Worm (Caenorhabditis elegans): ENCODE data around the gene nas-9.

Gene nas-9

ce11 chrV:4787836-4788235 lies 52.0 kb downstream of the nas-9 start:
- TF ChIP-seq hlh-13 (GFP tag; optimal IDR thresholded peaks at IDR 0.05) = no peak
- no peak for TF ChIP-seq ceh-22 (tag; optimal IDR thresholded peaks at IDR 0.05)
- no peak for TF ChIP-seq ref-2 (tag; optimal IDR thresholded peaks at IDR 0.05)
- no peak for TF ChIP-seq unc-3 (GFP tag; conservative IDR thresholded peaks at IDR 0.05)
- TF ChIP-seq unc-3 (tag; optimal IDR thresholded peaks at IDR 0.05) = no peak
- TF ChIP-seq fkh-10 (GFP tag; optimal IDR thresholded peaks at IDR 0.05) = no peak
- no peak for TF ChIP-seq nhr-11 (tag; optimal IDR thresholded peaks at IDR 0.05)
- no peak for TF ChIP-seq zip-5 (tag; optimal IDR thresholded peaks at IDR 0.05)

ce11 chrV:4787166-4787565 lies 52.6 kb downstream of the nas-9 start, which contains the start of gene R02F11.9:
TSS of gene R02F11.9 (plus strand) at chrV:4787466.
- TF ChIP-seq unc-86 (tag; optimal IDR thresholded peaks at IDR 0.05) = no peak
- no peak for TF ChIP-seq ceh-30 (tag; optimal IDR thresholded peaks at IDR 0.05)
- no peak for TF ChIP-seq rnt-1 (tag; optimal IDR thresholded peaks at IDR 0.05)
- TF ChIP-seq dve-1 (tag; optimal IDR thresholded peaks at IDR 0.05) = no peak
- TF ChIP-seq tbx-7 (tag; optimal IDR thresholded peaks at IDR 0.05) = no peak
- TF ChIP-seq syd-9 (tag; optimal IDR thresholded peaks at IDR 0.05) = no peak
- no peak for TF ChIP-seq npax-4 (tag; optimal IDR thresholded peaks at IDR 0.05)
- no peak for TF ChIP-seq ahr-1 (tag; optimal IDR thresholded peaks at IDR 0.05)
- no peak for TF ChIP-seq ceh-14 (tag; optimal IDR thresholded peaks at IDR 0.05)
- TF ChIP-seq zip-5 (tag; optimal IDR thresholded peaks at IDR 0.05) = no peak
- TF ChIP-seq K02D7.2 (tag; optimal IDR thresholded peaks at IDR 0.05) = no peak
- TF ChIP-seq fkh-6 (tag; optimal IDR thresholded peaks at IDR 0.05) = no peak
- no peak for TF ChIP-seq pax-1 (tag; optimal IDR thresholded peaks at IDR 0.05)
- no peak for TF ChIP-seq ceh-6 (GFP tag; optimal IDR thresholded peaks at IDR 0.05)
- no peak for TF ChIP-seq hlh-30 (tag; optimal IDR thresholded peaks at IDR 0.05; ENCODE audit: insufficient read depth)
- no peak for TF ChIP-seq hlh-8 (tag; optimal IDR thresholded peaks at IDR 0.05)

Measured in whole organism, late embryonic.